Worm (Caenorhabditis elegans) whole organism, early embryonic: ENCODE measurements around the gene R144.13.

Experiments used
- B0310.2 ChIP-seq: sonication (generic microtip); optimal IDR thresholded peaks from 2 replicates; lab custom pipeline; 2016; ENCODE audit warnings: mild to moderate bottlenecking, missing genetic modification characterization, missing compliant biosample characterization
- aly-1 ChIP-seq: sonication (generic microtip); optimal IDR thresholded peaks from 2 replicates; lab custom pipeline; 2016; ENCODE audit warnings: missing genetic modification characterization, missing compliant biosample characterization
- ama-1 ChIP-seq: fragments of 150-350 bp; optimal IDR thresholded peaks from 2 replicates; lab custom pipeline; 2014
- ceh-13 ChIP-seq: fragments of 200-800 bp; sonication (Bioruptor generic); optimal IDR thresholded peaks from 2 replicates; lab custom pipeline; 2018; ENCODE audit warnings: mild to moderate bottlenecking, missing genetic modification characterization, missing compliant biosample characterization
- ceh-36 ChIP-seq: sonication (generic microtip); optimal IDR thresholded peaks from 2 replicates; lab custom pipeline; 2016; ENCODE audit warnings: missing genetic modification characterization, inconsistent platforms, missing compliant biosample characterization
- flt-1 ChIP-seq: fragments of 200-800 bp; sonication (Bioruptor generic); IDR thresholded peaks from 2 replicates; pipeline ENCODE4 v1.3.6; 2022; ENCODE audit warnings: missing genetic modification characterization, missing compliant biosample characterization
- scrt-1 ChIP-seq: fragments of 200-800 bp; sonication (Bioruptor generic); IDR thresholded peaks from 2 replicates; pipeline ENCODE4 v1.3.6; 2022; ENCODE audit warnings: missing genetic modification characterization, missing compliant biosample characterization
- tra-4 ChIP-seq: sonication (generic microtip); optimal IDR thresholded peaks from 2 replicates; lab custom pipeline; 2017; ENCODE audit warnings: missing genetic modification characterization, missing compliant biosample characterization

DNA sequence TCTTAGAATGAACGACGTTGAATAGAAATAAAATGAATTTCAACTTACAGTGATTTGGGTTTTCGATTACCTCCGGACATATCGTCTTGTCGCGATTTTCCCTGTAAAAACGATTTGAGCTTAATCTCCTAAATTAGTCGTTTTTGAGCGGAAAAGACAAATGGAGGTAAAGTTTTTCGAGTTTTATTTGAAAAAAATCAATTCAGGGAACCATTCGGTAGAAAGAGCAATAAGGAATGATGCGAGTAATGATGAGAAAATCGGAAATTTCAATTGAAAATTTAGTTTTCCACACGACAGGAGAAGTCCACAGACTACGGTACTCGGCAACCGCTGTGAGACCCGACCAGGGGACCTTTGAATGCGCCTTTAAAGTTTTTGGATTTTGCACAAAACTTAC lies 20.8 kb upstream of the R144.13 start, which contains the start of gene R144.10:
- TF ChIP-seq B0310.2 (tag; lab: Kevin White, UChicago) (no peak), flt-1 (GFP tag; lab: Robert Waterston, UW) (no peak), scrt-1 (GFP tag; lab: Robert Waterston, UW) (no peak), ceh-13 (GFP tag; lab: Kevin White, UChicago) (no peak), ama-1 (lab: Kevin White, UChicago) (no peak), tra-4 (tag; lab: Kevin White, UChicago) (no peak), ceh-36 (tag; lab: Kevin White, UChicago) (no peak), aly-1 (tag; lab: Kevin White, UChicago) (no peak)
